Fruit fly (Drosophila melanogaster): ENCODE results near the gene alphaTub84B.

- TF ChIP-seq CG8478 (optimal IDR thresholded peaks at IDR 0.05) (no peak), CTCF (optimal IDR thresholded peaks at IDR 0.05) (no peak)
These were observed 41.6 kb downstream of the alphaTub84B start, which contains the start of gene CG10068 for dm6 chr3R:7127966-7128365.
